Fruit fly (Drosophila melanogaster) whole organism, prepupa: ENCODE data around the gene Spn88Eb.

Experiments
- CG10669 ChIP-seq: fragments of 200-800 bp; sonication (Bioruptor generic); optimal IDR thresholded peaks from 3 replicates; lab custom pipeline; 2018; ENCODE audit warnings: missing biosample characterization, mild to moderate bottlenecking, missing genetic modification characterization, moderate library complexity
- CG11294 ChIP-seq: fragments of 200-800 bp; sonication (Bioruptor generic); IDR thresholded peaks from 2 replicates; pipeline ENCODE4 v1.3.6; 2022; ENCODE audit warnings: missing biosample characterization, missing genetic modification characterization
- CG11762 ChIP-seq: fragments of 200-800 bp; sonication (Bioruptor generic); optimal IDR thresholded peaks from 3 replicates; lab custom pipeline; 2016; ENCODE audit warnings: missing biosample characterization, missing genetic modification characterization; ENCODE audit not compliant: insufficient read depth
- CG15336 ChIP-seq: fragments of 200-800 bp; sonication (Bioruptor generic); IDR thresholded peaks from 2 replicates; pipeline ENCODE4 v1.3.6; 2022; ENCODE audit warnings: missing biosample characterization, missing genetic modification characterization
- CG1621 ChIP-seq: fragments of 200-800 bp; sonication (Bioruptor generic); optimal IDR thresholded peaks from 3 replicates; lab custom pipeline; 2018; ENCODE audit warnings: missing biosample characterization, mild to moderate bottlenecking, missing genetic modification characterization
- CG16779 ChIP-seq: fragments of 200-800 bp; sonication (Bioruptor generic); optimal IDR thresholded peaks from 3 replicates; lab custom pipeline; 2017; ENCODE audit warnings: missing biosample characterization, mild to moderate bottlenecking, missing genetic modification characterization
- CG3032 ChIP-seq: fragments of 200-800 bp; optimal IDR thresholded peaks from 2 replicates; lab custom pipeline; 2019; ENCODE audit warnings: missing biosample characterization, mild to moderate bottlenecking, missing genetic modification characterization, moderate library complexity
- CG31627 ChIP-seq: fragments of 200-800 bp; sonication (Bioruptor generic); optimal IDR thresholded peaks from 3 replicates; lab custom pipeline; 2016; ENCODE audit warnings: missing biosample characterization, missing genetic modification characterization
- CG32006 ChIP-seq: fragments of 200-800 bp; sonication (Bioruptor generic); optimal IDR thresholded peaks from 3 replicates; lab custom pipeline; 2017; ENCODE audit warnings: missing biosample characterization, mild to moderate bottlenecking, missing genetic modification characterization
- CG34406 ChIP-seq: fragments of 200-800 bp; sonication (Bioruptor generic); optimal IDR thresholded peaks from 3 replicates; lab custom pipeline; 2016; ENCODE audit warnings: missing biosample characterization, missing genetic modification characterization
- CG3919 ChIP-seq: fragments of 200-800 bp; sonication (Bioruptor generic); optimal IDR thresholded peaks from 3 replicates; lab custom pipeline; 2016; ENCODE audit warnings: missing biosample characterization, missing genetic modification characterization
- CG4318 ChIP-seq: fragments of 200-800 bp; sonication (Bioruptor generic); optimal IDR thresholded peaks from 3 replicates; lab custom pipeline; 2017; ENCODE audit warnings: missing biosample characterization, mild to moderate bottlenecking, missing genetic modification characterization
- CG6163 ChIP-seq: fragments of 200-800 bp; sonication (Bioruptor generic); IDR thresholded peaks from 3 replicates; pipeline ENCODE4 v1.3.6; 2022; ENCODE audit warnings: missing biosample characterization, missing genetic modification characterization
- CG6276 ChIP-seq: fragments of 200-800 bp; sonication (Bioruptor generic); optimal IDR thresholded peaks from 2 replicates; lab custom pipeline; 2017; ENCODE audit warnings: missing biosample characterization, mild to moderate bottlenecking, missing genetic modification characterization
- CG6792 ChIP-seq: fragments of 200-800 bp; sonication (Bioruptor generic); optimal IDR thresholded peaks from 3 replicates; lab custom pipeline; 2016; ENCODE audit warnings: missing biosample characterization, missing genetic modification characterization
- CG6808 ChIP-seq: fragments of 200-800 bp; sonication (Bioruptor generic); optimal IDR thresholded peaks from 3 replicates; lab custom pipeline; 2017; ENCODE audit warnings: missing biosample characterization, missing genetic modification characterization, mild to moderate bottlenecking, moderate library complexity, missing genetic modification reagents
- CG8119 ChIP-seq: fragments of 200-800 bp; sonication (Bioruptor generic); IDR thresholded peaks from 3 replicates; pipeline ENCODE4 v1.3.6; 2022; ENCODE audit warnings: missing biosample characterization, missing genetic modification characterization
- CG8319 ChIP-seq: fragments of 200-800 bp; sonication (Bioruptor generic); optimal IDR thresholded peaks from 3 replicates; lab custom pipeline; 2016; ENCODE audit warnings: missing biosample characterization, missing genetic modification characterization
- CG8632 ChIP-seq: fragments of 200-800 bp; sonication (Bioruptor generic); optimal IDR thresholded peaks from 3 replicates; lab custom pipeline; 2016; ENCODE audit warnings: missing biosample characterization, missing genetic modification characterization
- CG9139 ChIP-seq: fragments of 200-800 bp; sonication (Bioruptor generic); optimal IDR thresholded peaks from 3 replicates; lab custom pipeline; 2017; ENCODE audit warnings: missing biosample characterization, mild to moderate bottlenecking, missing genetic modification characterization
- Eip75B ChIP-seq: fragments of 200-800 bp; sonication (Bioruptor generic); optimal IDR thresholded peaks from 3 replicates; lab custom pipeline; 2016; ENCODE audit warnings: missing biosample characterization, missing genetic modification characterization
- Eip78C ChIP-seq: fragments of 200-800 bp; sonication (Bioruptor generic); peaks from one replicate; lab custom pipeline; 2016; ENCODE audit warnings: missing biosample characterization, missing genetic modification characterization
- Ets21C ChIP-seq: fragments of 200-800 bp; sonication (Bioruptor generic); optimal IDR thresholded peaks from 3 replicates; lab custom pipeline; 2016; ENCODE audit warnings: missing biosample characterization, missing genetic modification characterization
- Ets96B ChIP-seq: fragments of 200-800 bp; optimal IDR thresholded peaks from 2 replicates; lab custom pipeline; 2019; ENCODE audit warnings: missing biosample characterization, mild to moderate bottlenecking, missing genetic modification characterization, moderate library complexity
- Gug ChIP-seq: fragments of 200-800 bp; sonication (Bioruptor generic); IDR thresholded peaks from 2 replicates; pipeline ENCODE4 v1.3.6; 2022; ENCODE audit warnings: missing biosample characterization, missing genetic modification characterization
- Hr38 ChIP-seq: sonication (Bioruptor generic); optimal IDR thresholded peaks from 2 replicates; lab custom pipeline; 2016; ENCODE audit warnings: missing biosample characterization, missing genetic modification characterization
- Hr4 ChIP-seq: fragments of 200-800 bp; sonication (Bioruptor generic); optimal IDR thresholded peaks from 3 replicates; lab custom pipeline; 2016; ENCODE audit warnings: missing biosample characterization, missing genetic modification characterization
- Lpt ChIP-seq: fragments of 200-800 bp; sonication (Bioruptor generic); optimal IDR thresholded peaks from 3 replicates; lab custom pipeline; 2016; ENCODE audit warnings: missing biosample characterization, missing genetic modification characterization
- Met ChIP-seq: fragments of 200-800 bp; sonication (Bioruptor generic); optimal IDR thresholded peaks from 3 replicates; lab custom pipeline; 2016; ENCODE audit warnings: missing biosample characterization, missing genetic modification characterization
- OdsH ChIP-seq: fragments of 200-800 bp; sonication (Bioruptor generic); optimal IDR thresholded peaks from 3 replicates; lab custom pipeline; 2016; ENCODE audit warnings: missing biosample characterization, missing genetic modification characterization
- Smox ChIP-seq: fragments of 200-800 bp; sonication (Bioruptor generic); optimal IDR thresholded peaks from 3 replicates; lab custom pipeline; 2016; ENCODE audit warnings: missing biosample characterization, missing genetic modification characterization
- Sox102F ChIP-seq: fragments of 200-800 bp; sonication (Bioruptor generic); optimal IDR thresholded peaks from 2 replicates; lab custom pipeline; 2016; ENCODE audit warnings: missing biosample characterization, mild to moderate bottlenecking, missing genetic modification characterization
- Sox14 ChIP-seq: fragments of 200-800 bp; sonication (Bioruptor generic); optimal IDR thresholded peaks from 3 replicates; lab custom pipeline; 2016; ENCODE audit warnings: missing biosample characterization, missing genetic modification characterization
- Sox15 ChIP-seq: fragments of 200-800 bp; sonication (Bioruptor generic); optimal IDR thresholded peaks from 3 replicates; lab custom pipeline; 2016; ENCODE audit warnings: missing biosample characterization, missing genetic modification characterization
- acj6 ChIP-seq: fragments of 200-800 bp; sonication (Bioruptor generic); optimal IDR thresholded peaks from 3 replicates; lab custom pipeline; 2016; ENCODE audit warnings: missing biosample characterization, missing genetic modification characterization
- cyc ChIP-seq: fragments of 200-800 bp; sonication (Bioruptor generic); optimal IDR thresholded peaks from 3 replicates; lab custom pipeline; 2016; ENCODE audit warnings: missing biosample characterization, missing genetic modification characterization
- dsx ChIP-seq: fragments of 200-800 bp; optimal IDR thresholded peaks from 3 replicates; lab custom pipeline; 2019; ENCODE audit warnings: missing biosample characterization, mild to moderate bottlenecking, missing genetic modification characterization, moderate library complexity; ENCODE audit not compliant: poor library complexity, severe bottlenecking
- eg ChIP-seq: fragments of 200-800 bp; sonication (Bioruptor generic); IDR thresholded peaks from 3 replicates; pipeline ENCODE4 v1.3.6; 2022; ENCODE audit warnings: missing biosample characterization, missing genetic modification characterization
- esn ChIP-seq: fragments of 200-800 bp; sonication (Bioruptor generic); optimal IDR thresholded peaks from 2 replicates; lab custom pipeline; 2016; ENCODE audit warnings: missing biosample characterization, mild to moderate bottlenecking, missing genetic modification characterization, moderate library complexity
- fd59A ChIP-seq: fragments of 200-800 bp; sonication (Bioruptor generic); optimal IDR thresholded peaks from 2 replicates; lab custom pipeline; 2017; ENCODE audit warnings: missing biosample characterization, mild to moderate bottlenecking, missing genetic modification characterization, missing genetic modification reagents
- fd85E ChIP-seq: fragments of 200-800 bp; sonication (Bioruptor generic); optimal IDR thresholded peaks from 3 replicates; lab custom pipeline; 2016; ENCODE audit warnings: missing biosample characterization, missing genetic modification characterization
- fkh ChIP-seq: fragments of 200-800 bp; sonication (Bioruptor generic); optimal IDR thresholded peaks from 3 replicates; lab custom pipeline; 2017; ENCODE audit warnings: missing biosample characterization, mild to moderate bottlenecking, missing genetic modification characterization, moderate library complexity
- lz ChIP-seq: fragments of 200-800 bp; sonication (Bioruptor generic); optimal IDR thresholded peaks from 3 replicates; lab custom pipeline; 2016; ENCODE audit warnings: missing biosample characterization, missing genetic modification characterization
- net ChIP-seq: fragments of 200-800 bp; sonication (Bioruptor generic); optimal IDR thresholded peaks from 3 replicates; lab custom pipeline; 2016; ENCODE audit warnings: missing biosample characterization, missing genetic modification characterization
- spab ChIP-seq: fragments of 200-800 bp; sonication (Bioruptor generic); optimal IDR thresholded peaks from 2 replicates; lab custom pipeline; 2017; ENCODE audit warnings: missing biosample characterization, mild to moderate bottlenecking, missing genetic modification characterization, missing genetic modification reagents
- ss ChIP-seq, 2 experiments: fragments of 200-800 bp; sonication (Bioruptor generic); optimal IDR thresholded peaks; 2 replicates in 1 of 2; 3 replicates in 1 of 2; lab custom pipeline; 2017 to 2018; ENCODE audit warnings: mild to moderate bottlenecking in 2 of 2, missing biosample characterization in 2 of 2, missing genetic modification characterization in 2 of 2, moderate library complexity in 1 of 2
- svp ChIP-seq: fragments of 200-800 bp; sonication (Bioruptor generic); peaks from one replicate; lab custom pipeline; 2016; ENCODE audit warnings: missing biosample characterization, missing genetic modification characterization
- topi ChIP-seq: fragments of 200-800 bp; sonication (Bioruptor generic); optimal IDR thresholded peaks from 3 replicates; lab custom pipeline; 2016; ENCODE audit warnings: missing biosample characterization, missing genetic modification characterization
- vri ChIP-seq: fragments of 200-800 bp; sonication (Bioruptor generic); optimal IDR thresholded peaks from 3 replicates; lab custom pipeline; 2016; ENCODE audit warnings: missing biosample characterization, mild to moderate bottlenecking, missing genetic modification characterization

Gene Spn88Eb

dm6 chr3R:15229329-15229876 lies 20.8 kb upstream of the Spn88Eb start, which contains the start of the genes Art3 and mRpS10 (continued):
- TF ChIP-seq Sox102F (GFP tag; lab: Kevin White, UChicago) (peak; percentile 99), Hr38 (GFP tag; lab: Kevin White, UChicago) (peak; percentile 96), lz (peak; percentile 100), CG6163 (peak; percentile 100), Smox (GFP tag; lab: Kevin White, UChicago) (peak; percentile 100), CG11762 (GFP tag; lab: Kevin White, UChicago) (peak; percentile 100), Eip78C (GFP tag; lab: Kevin White, UChicago) (peak; percentile 100), acj6 (peak; percentile 100), Hr4 (GFP tag; lab: Kevin White, UChicago) (peak; percentile 100), OdsH (GFP tag; lab: Kevin White, UChicago) (peak; percentile 100), CG6792 (GFP tag; lab: Kevin White, UChicago) (peak; percentile 100), CG15336 (GFP tag; lab: Robert Waterston, UW) (peak; percentile 100), fd85E (GFP tag; lab: Kevin White, UChicago) (peak; percentile 98), CG34406 (GFP tag; lab: Kevin White, UChicago) (peak; percentile 100), svp (GFP tag; lab: Kevin White, UChicago) (peak; percentile 100), ss (GFP tag; optimal IDR thresholded peaks at IDR 0.05; lab: Kevin White, UChicago) (peak; percentile 99 to 100), Ets21C (GFP tag; lab: Kevin White, UChicago) (peak; percentile 100), CG10669 (GFP tag; lab: Kevin White, UChicago) (peak; percentile 100), CG6808 (GFP tag; lab: Kevin White, UChicago) (peak; percentile 99), CG1621 (tag; lab: Kevin White, UChicago) (peak; percentile 99), topi (GFP tag; lab: Kevin White, UChicago) (peak; percentile 100), CG8319 (GFP tag; lab: Kevin White, UChicago) (peak; percentile 100), CG8119 (peak; percentile 100), net (GFP tag; lab: Kevin White, UChicago) (peak; percentile 100), CG32006 (GFP tag; lab: Kevin White, UChicago) (peak; percentile 100), eg (GFP tag; lab: Robert Waterston, UW) (peak; percentile 100), CG3919 (peak; percentile 100), cyc (peak; percentile 100), CG8632 (peak; percentile 100), CG3032 (tag; lab: Kevin White, UChicago) (peak; percentile 100), CG31627 (GFP tag; lab: Kevin White, UChicago) (peak; percentile 100), CG4318 (GFP tag; lab: Kevin White, UChicago) (peak; percentile 100), CG11294 (peak; percentile 100), CG16779 (tag; lab: Kevin White, UChicago) (peak; percentile 99), CG9139 (GFP tag; lab: Kevin White, UChicago) (peak; percentile 99), Met (GFP tag; lab: Kevin White, UChicago) (peak; percentile 100), Lpt (GFP tag; lab: Kevin White, UChicago) (peak; percentile 100), fd59A (GFP tag; lab: Kevin White, UChicago) (peak; percentile 100), Eip75B (GFP tag; lab: Kevin White, UChicago) (peak; percentile 100), dsx (GFP tag; lab: Kevin White, UChicago) (peak; percentile 99), Ets96B (tag; lab: Kevin White, UChicago) (peak; percentile 100)

dm6 chr3R:15225279-15225730 lies 16.7 kb upstream of the Spn88Eb start, which contains the start of the genes CG31344 and Caf1-55:
TSS of gene CG31344 (minus strand) at chr3R:15225329.
TSS of gene Caf1-55 (plus strand) at chr3R:15225576.
- TF ChIP-seq lz (no peak), CG32006 (GFP tag; lab: Kevin White, UChicago) (no peak), CG31627 (GFP tag; lab: Kevin White, UChicago) (peak; percentile 2), fkh (peak; percentile 19), Sox15 (GFP tag; lab: Kevin White, UChicago) (no peak), dsx (GFP tag; lab: Kevin White, UChicago) (peak; percentile 73), CG11294 (no peak), spab (GFP tag; lab: Kevin White, UChicago) (no peak), Gug (GFP tag; lab: Robert Waterston, UW) (no peak), CG6276 (GFP tag; lab: Kevin White, UChicago) (no peak), Eip78C (GFP tag; lab: Kevin White, UChicago) (no peak), CG16779 (tag; lab: Kevin White, UChicago) (no peak), ss (GFP tag; optimal IDR thresholded peaks at IDR 0.05; lab: Kevin White, UChicago) (no peak), CG4318 (GFP tag; lab: Kevin White, UChicago) (no peak), CG8119 (no peak), vri (GFP tag; lab: Kevin White, UChicago) (no peak), CG34406 (GFP tag; lab: Kevin White, UChicago) (no peak), Lpt (GFP tag; lab: Kevin White, UChicago) (no peak), esn (GFP tag; lab: Kevin White, UChicago) (peak; percentile 3), Hr38 (GFP tag; lab: Kevin White, UChicago) (no peak), Sox14 (GFP tag; lab: Kevin White, UChicago) (no peak)
